Worm (Caenorhabditis elegans) whole organism, L4 larva: Measurements from ENCODE around the gene ZK856.16.

Experiments used
- F49E8.2 ChIP-seq: sonication (generic microtip); optimal IDR thresholded peaks from 2 replicates; lab custom pipeline; 2016; ENCODE audit warnings: missing compliant biosample characterization, mild to moderate bottlenecking, missing genetic modification characterization, borderline replicate concordance
- R02D3.7 ChIP-seq: fragments of 150-350 bp; sonication (generic microtip); optimal IDR thresholded peaks from 3 replicates; lab custom pipeline; 2014; ENCODE audit warnings: missing biosample characterization, missing genetic modification characterization
- T20F7.1 ChIP-seq: fragments of 200-800 bp; sonication (Bioruptor generic); optimal IDR thresholded peaks from 2 replicates; lab custom pipeline; 2018; ENCODE audit warnings: mild to moderate bottlenecking, missing genetic modification characterization, missing compliant biosample characterization
- Y48G9A.11 ChIP-seq: fragments of 200-800 bp; sonication (Bioruptor generic); IDR thresholded peaks from 2 replicates; pipeline ENCODE4 v1.3.6; 2022; ENCODE audit warnings: missing genetic modification reagents, missing genetic modification characterization, missing compliant biosample characterization
- aly-2 ChIP-seq: sonication (generic microtip); optimal IDR thresholded peaks from 2 replicates; lab custom pipeline; 2018; ENCODE audit warnings: missing biosample characterization, missing genetic modification characterization
- arid-1 ChIP-seq: fragments of 200-800 bp; sonication (Bioruptor generic); conservative IDR thresholded peaks from 2 replicates; pipeline ENCODE4 v1.3.6; 2022; ENCODE audit warnings: missing genetic modification reagents, missing genetic modification characterization, missing compliant biosample characterization
- ceh-28 ChIP-seq: fragments of 150-350 bp; optimal IDR thresholded peaks from 2 replicates; lab custom pipeline; 2014; ENCODE audit warnings: missing biosample characterization, missing genetic modification reagents, missing genetic modification characterization
- ceh-32 ChIP-seq: sonication (generic microtip); optimal IDR thresholded peaks from 2 replicates; lab custom pipeline; 2016; ENCODE audit warnings: mild to moderate bottlenecking, missing genetic modification characterization, missing compliant biosample characterization; ENCODE audit not compliant: poor library complexity
- ceh-44 ChIP-seq: fragments of 200-800 bp; sonication (Bioruptor generic); IDR thresholded peaks from 2 replicates; pipeline ENCODE4 v1.3.6; 2022; ENCODE audit warnings: missing genetic modification reagents, missing genetic modification characterization, missing compliant biosample characterization
- ceh-82 ChIP-seq: sonication (generic microtip); optimal IDR thresholded peaks from 2 replicates; lab custom pipeline; 2017; ENCODE audit warnings: missing biosample characterization, missing genetic modification characterization
- ctbp-1 ChIP-seq: fragments of 200-800 bp; sonication (Bioruptor generic); IDR thresholded peaks from 2 replicates; pipeline ENCODE4 v1.3.6; 2022; ENCODE audit warnings: missing genetic modification reagents, missing genetic modification characterization, missing compliant biosample characterization
- daf-16 ChIP-seq, 3 experiments: sonication (generic microtip); optimal IDR thresholded peaks; 2 replicates each; lab custom pipeline; 2016 to 2017; ENCODE audit warnings: missing genetic modification characterization in 3 of 3, missing genetic modification reagents in 3 of 3, mild to moderate bottlenecking in 2 of 3, missing compliant biosample characterization in 2 of 3, missing biosample characterization in 1 of 3, moderate library complexity in 1 of 3
- daf-8 ChIP-seq: fragments of 200-800 bp; sonication (Bioruptor generic); IDR thresholded peaks from 2 replicates; pipeline ENCODE4 v1.3.6; 2022; ENCODE audit warnings: missing genetic modification characterization, missing compliant biosample characterization
- dmd-6 ChIP-seq: fragments of 200-800 bp; sonication (Bioruptor generic); IDR thresholded peaks from 2 replicates; pipeline ENCODE4 v1.3.6; 2022; ENCODE audit warnings: missing genetic modification reagents, missing genetic modification characterization, missing compliant biosample characterization
- dmd-8 ChIP-seq: fragments of 200-800 bp; sonication (Bioruptor generic); IDR thresholded peaks from 2 replicates; pipeline ENCODE4 v1.3.6; 2022; ENCODE audit warnings: missing genetic modification characterization, missing compliant biosample characterization
- dpl-1 ChIP-seq: fragments of 150-350 bp; optimal IDR thresholded peaks from 2 replicates; lab custom pipeline; 2014; ENCODE audit warnings: missing biosample characterization, missing genetic modification reagents, missing genetic modification characterization
- dve-1 ChIP-seq: sonication (generic microtip); optimal IDR thresholded peaks from 2 replicates; lab custom pipeline; 2017; ENCODE audit warnings: antibody characterized with exemption, mild to moderate bottlenecking, missing genetic modification characterization, missing compliant biosample characterization; ENCODE audit not compliant: insufficient read depth
- egl-43 ChIP-seq: fragments of 200-800 bp; sonication (Bioruptor generic); IDR thresholded peaks from 2 replicates; pipeline ENCODE4 v1.3.6; 2022; ENCODE audit warnings: missing genetic modification reagents, missing genetic modification characterization, missing compliant biosample characterization
- gei-8 ChIP-seq: fragments of 200-800 bp; sonication (Bioruptor generic); optimal IDR thresholded peaks from 2 replicates; lab custom pipeline; 2018; ENCODE audit warnings: mild to moderate bottlenecking, missing genetic modification characterization, missing compliant biosample characterization
- hif-1 ChIP-seq, 2 experiments: sonication (generic microtip); optimal IDR thresholded peaks; 2 replicates each; lab custom pipeline; 2016 to 2017; ENCODE audit warnings: missing compliant biosample characterization in 2 of 2, missing genetic modification characterization in 2 of 2, missing genetic modification reagents in 2 of 2, missing genotype in 2 of 2, mild to moderate bottlenecking in 1 of 2
- hlh-11 ChIP-seq: fragments of 200-800 bp; sonication (Bioruptor generic); optimal IDR thresholded peaks from 2 replicates; lab custom pipeline; 2018; ENCODE audit warnings: mild to moderate bottlenecking, missing genetic modification characterization, missing compliant biosample characterization
- hlh-30 ChIP-seq: sonication (generic microtip); optimal IDR thresholded peaks from 2 replicates; lab custom pipeline; 2017; ENCODE audit warnings: antibody characterized with exemption, mild to moderate bottlenecking, missing genetic modification characterization, missing compliant biosample characterization; ENCODE audit not compliant: insufficient read depth
- hmg-1.1 ChIP-seq: fragments of 200-800 bp; sonication (Bioruptor generic); IDR thresholded peaks from 2 replicates; pipeline ENCODE4 v1.3.6; 2022; ENCODE audit warnings: missing genetic modification reagents, missing genetic modification characterization, missing compliant biosample characterization
- lim-7 ChIP-seq: fragments of 200-800 bp; sonication (Bioruptor generic); IDR thresholded peaks from 2 replicates; pipeline ENCODE4 v1.3.6; 2022; ENCODE audit warnings: missing genetic modification characterization, missing compliant biosample characterization
- lin-15B ChIP-seq: fragments of 150-350 bp; sonication (generic microtip); optimal IDR thresholded peaks from 3 replicates; lab custom pipeline; 2014; ENCODE audit warnings: missing biosample characterization, missing genetic modification characterization
- lin-39 ChIP-seq: fragments of 150-350 bp; optimal IDR thresholded peaks from 2 replicates; lab custom pipeline; 2014; ENCODE audit warnings: missing biosample characterization, missing genetic modification reagents, missing genetic modification characterization
- lsy-2 ChIP-seq, 2 experiments: fragments of 150-350 bp in 1 of 2; sonication (generic microtip) in 1 of 2; optimal IDR thresholded peaks; 2 replicates each; lab custom pipeline; 2014 to 2017; ENCODE audit warnings: missing biosample characterization in 2 of 2, missing genetic modification characterization in 2 of 2
- mdl-1 ChIP-seq, 2 experiments: fragments of 150-350 bp in 1 of 2; sonication (generic microtip) in 1 of 2; optimal IDR thresholded peaks; 2 replicates each; lab custom pipeline; 2014 to 2017; ENCODE audit warnings: missing biosample characterization in 2 of 2, missing genetic modification characterization in 2 of 2
- nhr-102 ChIP-seq: sonication (generic microtip); optimal IDR thresholded peaks from 2 replicates; lab custom pipeline; 2016; ENCODE audit warnings: mild to moderate bottlenecking, missing genetic modification characterization, moderate library complexity, missing compliant biosample characterization
- nhr-111 ChIP-seq: fragments of 200-800 bp; sonication (Bioruptor generic); optimal IDR thresholded peaks from 2 replicates; lab custom pipeline; 2018; ENCODE audit warnings: mild to moderate bottlenecking, missing genetic modification characterization, missing compliant biosample characterization
- nhr-237 ChIP-seq: sonication (generic microtip); optimal IDR thresholded peaks from 2 replicates; lab custom pipeline; 2017; ENCODE audit warnings: missing biosample characterization, missing genetic modification characterization
- nhr-25 ChIP-seq: sonication (generic microtip); optimal IDR thresholded peaks from 2 replicates; lab custom pipeline; 2017; ENCODE audit warnings: missing genetic modification characterization, mild to moderate bottlenecking, missing compliant biosample characterization, antibody characterized with exemption, moderate library complexity, borderline replicate concordance; ENCODE audit not compliant: insufficient read depth
- nhr-28 ChIP-seq: fragments of 150-350 bp; optimal IDR thresholded peaks from 2 replicates; lab custom pipeline; 2014; ENCODE audit warnings: missing biosample characterization, missing genetic modification characterization
- nhr-41 ChIP-seq: fragments of 200-800 bp; sonication (Bioruptor generic); IDR thresholded peaks from 2 replicates; pipeline ENCODE4 v1.3.6; 2022; ENCODE audit warnings: missing genetic modification reagents, missing genetic modification characterization, missing compliant biosample characterization
- nhr-42 ChIP-seq: fragments of 200-800 bp; sonication (Bioruptor generic); IDR thresholded peaks from 2 replicates; pipeline ENCODE4 v1.3.6; 2022; ENCODE audit warnings: missing genetic modification characterization, missing compliant biosample characterization
- nhr-6 ChIP-seq: fragments of 150-350 bp; optimal IDR thresholded peaks from 2 replicates; lab custom pipeline; 2014; ENCODE audit warnings: missing biosample characterization, missing genetic modification characterization
- nhr-77 ChIP-seq: fragments of 150-350 bp; optimal IDR thresholded peaks from 2 replicates; lab custom pipeline; 2014; ENCODE audit warnings: missing biosample characterization, missing genetic modification characterization
- php-3 ChIP-seq: fragments of 200-800 bp; sonication (Bioruptor generic); IDR thresholded peaks from 2 replicates; pipeline ENCODE4 v1.3.6; 2022; ENCODE audit warnings: missing genetic modification reagents, missing genetic modification characterization, missing compliant biosample characterization
- pqm-1 ChIP-seq: sonication (generic microtip); optimal IDR thresholded peaks from 2 replicates; lab custom pipeline; 2017; ENCODE audit warnings: missing biosample characterization, missing genetic modification characterization
- snpc-1.2 ChIP-seq: fragments of 200-800 bp; sonication (Bioruptor generic); IDR thresholded peaks from 2 replicates; pipeline ENCODE4 v1.3.6; 2022; ENCODE audit warnings: missing genetic modification reagents, missing genetic modification characterization, missing compliant biosample characterization
- spr-3 ChIP-seq: fragments of 200-800 bp; sonication (Bioruptor generic); optimal IDR thresholded peaks from 2 replicates; lab custom pipeline; 2018; ENCODE audit warnings: mild to moderate bottlenecking, missing genetic modification characterization, missing compliant biosample characterization
- tag-97 ChIP-seq: fragments of 200-800 bp; sonication (Bioruptor generic); IDR thresholded peaks from 2 replicates; pipeline ENCODE4 v1.3.6; 2022; ENCODE audit warnings: missing genetic modification characterization, missing compliant biosample characterization
- tra-1 ChIP-seq: fragments of 200-800 bp; sonication (Bioruptor generic); IDR thresholded peaks from 2 replicates; pipeline ENCODE4 v1.3.6; 2022; ENCODE audit warnings: missing genetic modification reagents, missing genetic modification characterization, missing compliant biosample characterization
- unc-39 ChIP-seq: sonication (generic microtip); optimal IDR thresholded peaks from 2 replicates; lab custom pipeline; 2017; ENCODE audit warnings: missing biosample characterization, missing genetic modification characterization
- unc-62 ChIP-seq, 3 experiments: fragments of 150-350 bp in 1 of 3; sonication (generic microtip); optimal IDR thresholded peaks in 2 of 3; peaks in 1 of 3; 1 replicate in 1 of 3; 2 replicates in 2 of 3; lab custom pipeline; 2014 to 2017; ENCODE audit warnings: missing biosample characterization in 3 of 3, missing genetic modification characterization in 3 of 3, missing genetic modification reagents in 3 of 3, missing genotype in 1 of 3
- zip-11 ChIP-seq: fragments of 200-800 bp; sonication (Bioruptor generic); IDR thresholded peaks from 2 replicates; pipeline ENCODE4 v1.3.6; 2022; ENCODE audit warnings: missing genetic modification characterization, missing compliant biosample characterization

ZK856.16 gene

ce11 chrV:10160954-10161353 is 44.4 kb downstream of the ZK856.16 start, which contains the start of gene C51E3.10 (continued):
- TF ChIP-seq dve-1 (tag; lab: Kevin White, UChicago) (peak; percentile 70), tag-97 (no peak), unc-62 (GFP tag; optimal IDR thresholded peaks at IDR 0.05 in 1 of 2; lab: Kevin White, UChicago) (peak in 1 of 2 experiments; percentile 89), unc-62 (tag; optimal IDR thresholded peaks at IDR 0.05; lab: Kevin White, UChicago) (no peak), hlh-11 (tag; lab: Kevin White, UChicago) (peak; percentile 80), T20F7.1 (GFP tag; lab: Kevin White, UChicago) (no peak), daf-16 (GFP tag; optimal IDR thresholded peaks at IDR 0.05; lab: Kevin White, UChicago) (no peak), daf-16 (tag; optimal IDR thresholded peaks at IDR 0.05; lab: Kevin White, UChicago) (peak; percentile 66), nhr-77 (peak; percentile 35), hmg-1.1 (no peak), nhr-237 (tag; lab: Kevin White, UChicago) (no peak), ctbp-1 (no peak), daf-8 (GFP tag; lab: Robert Waterston, UW) (no peak), egl-43 (GFP tag; lab: Robert Waterston, UW) (no peak), ceh-44 (GFP tag; lab: Robert Waterston, UW) (no peak), lin-39 (tag; lab: Kevin White, UChicago) (no peak), tra-1 (GFP tag; lab: Robert Waterston, UW) (peak; percentile 68; the same call in 1 of the 2 replicates), arid-1 (no peak), spr-3 (no peak), nhr-6 (tag; lab: Kevin White, UChicago) (no peak), nhr-111 (GFP tag; lab: Kevin White, UChicago) (no peak), hlh-30 (peak; percentile 68), ceh-82 (tag; lab: Kevin White, UChicago) (no peak), lin-15B (tag; lab: Kevin White, UChicago) (no peak), nhr-42 (GFP tag; lab: Robert Waterston, UW) (0 out of 2 replicates have a peak, but pooled peaks have one; percentile 50), nhr-41 (no peak)

ce11 chrV:10159972-10160371 is 45.4 kb downstream of the ZK856.16 start:
- TF ChIP-seq hlh-30: peak; percentile 42
- TF ChIP-seq php-3 (GFP tag; lab: Robert Waterston, UW): peak; percentile 87
- peak in 1 of 2 experiments; percentile 64 for TF ChIP-seq mdl-1 (tag; optimal IDR thresholded peaks at IDR 0.05; lab: Kevin White, UChicago)
- TF ChIP-seq pqm-1: peak; percentile 1
- peak; percentile 54 for TF ChIP-seq nhr-28
- peak; percentile 82 for TF ChIP-seq dmd-6 (GFP tag; lab: Robert Waterston, UW)
- TF ChIP-seq T20F7.1 (GFP tag; lab: Kevin White, UChicago): no peak
- no peak for TF ChIP-seq daf-16 (GFP tag; optimal IDR thresholded peaks at IDR 0.05; lab: Kevin White, UChicago)
- peak; percentile 66 for TF ChIP-seq daf-16 (tag; optimal IDR thresholded peaks at IDR 0.05; lab: Kevin White, UChicago)
- TF ChIP-seq dve-1 (tag; lab: Kevin White, UChicago): peak; percentile 64
- peak; percentile 31 for TF ChIP-seq nhr-77
- TF ChIP-seq Y48G9A.11 (GFP tag; lab: Robert Waterston, UW): no peak
- no peak for TF ChIP-seq dmd-8 (GFP tag; lab: Robert Waterston, UW)
- TF ChIP-seq R02D3.7 (tag; lab: Kevin White, UChicago): no peak

ce11 chrV:10158528-10158927 is 46.9 kb downstream of the ZK856.16 start, which contains the start of gene srsx-30:
Gene srsx-30, plus strand, starts transcription at chrV:10158828.
- TF ChIP-seq nhr-42 (GFP tag; lab: Robert Waterston, UW) (no peak), dpl-1 (GFP tag; lab: Kevin White, UChicago) (no peak), nhr-25 (tag; lab: Kevin White, UChicago) (no peak), T20F7.1 (GFP tag; lab: Kevin White, UChicago) (no peak), unc-39 (tag; lab: Kevin White, UChicago) (no peak), zip-11 (GFP tag; lab: Robert Waterston, UW) (no peak), dve-1 (tag; lab: Kevin White, UChicago) (no peak), hif-1 (tag; optimal IDR thresholded peaks at IDR 0.05; lab: Kevin White, UChicago) (no peak), ceh-28 (tag; lab: Kevin White, UChicago) (no peak), lim-7 (GFP tag; lab: Robert Waterston, UW) (no peak), gei-8 (GFP tag; lab: Kevin White, UChicago) (no peak), F49E8.2 (no peak), mdl-1 (tag; optimal IDR thresholded peaks at IDR 0.05; lab: Kevin White, UChicago) (no peak), snpc-1.2 (GFP tag; lab: Robert Waterston, UW) (no peak), aly-2 (tag; lab: Kevin White, UChicago) (no peak), lsy-2 (tag; optimal IDR thresholded peaks at IDR 0.05; lab: Kevin White, UChicago) (no peak), nhr-77 (no peak), nhr-102 (tag; lab: Kevin White, UChicago) (no peak), ceh-32 (tag; lab: Kevin White, UChicago) (no peak)
